Fruit fly (Drosophila melanogaster) whole organism, adult: ENCODE results near the gene Hsp60A.
A peak's percentile ranks its signal among the peaks of the same experiment; 100 is the strongest.

Source experiments
- CG7045 ChIP-seq: fragments of 200-800 bp; sonication (Bioruptor generic); optimal IDR thresholded peaks from 2 replicates; lab custom pipeline; 2017; ENCODE audit warnings: missing biosample characterization, mild to moderate bottlenecking, missing genetic modification characterization
- CG7101 ChIP-seq: fragments of 200-800 bp; sonication (Bioruptor generic); optimal IDR thresholded peaks from 2 replicates; lab custom pipeline; 2018; ENCODE audit warnings: missing biosample characterization, mild to moderate bottlenecking, missing genetic modification characterization, moderate library complexity
- Crg-1 ChIP-seq: fragments of 200-800 bp; sonication (Bioruptor generic); optimal IDR thresholded peaks from 2 replicates; lab custom pipeline; 2016; ENCODE audit warnings: missing biosample characterization, missing genetic modification characterization
- Hr96 ChIP-seq: fragments of 200-800 bp; sonication (Bioruptor generic); optimal IDR thresholded peaks from 2 replicates; lab custom pipeline; 2016; ENCODE audit warnings: missing biosample characterization, missing genetic modification characterization
- bab1 ChIP-seq: fragments of 200-800 bp; sonication (Bioruptor generic); optimal IDR thresholded peaks from 3 replicates; lab custom pipeline; 2019; ENCODE audit warnings: missing biosample characterization, mild to moderate bottlenecking, missing genetic modification characterization, moderate library complexity
- kay ChIP-seq: fragments of 200-800 bp; sonication (Bioruptor generic); peaks from one replicate; lab custom pipeline; 2016; ENCODE audit warnings: missing biosample characterization, missing genetic modification characterization, borderline replicate concordance
- ovo ChIP-seq: fragments of 200-800 bp; sonication (Bioruptor generic); optimal IDR thresholded peaks from 2 replicates; lab custom pipeline; 2016; ENCODE audit warnings: missing biosample characterization, missing genetic modification characterization
- pad ChIP-seq: fragments of 200-800 bp; sonication (Bioruptor generic); optimal IDR thresholded peaks from 3 replicates; lab custom pipeline; 2017; ENCODE audit warnings: missing biosample characterization, missing genetic modification characterization, mild to moderate bottlenecking, moderate library complexity, missing genetic modification reagents
- toe ChIP-seq: fragments of 200-800 bp; sonication (Bioruptor generic); optimal IDR thresholded peaks from 2 replicates; lab custom pipeline; 2016; ENCODE audit warnings: missing biosample characterization, missing genetic modification characterization

- TF ChIP-seq kay (GFP tag; lab: Kevin White, UChicago) (no peak), Crg-1 (GFP tag; lab: Kevin White, UChicago) (no peak), bab1 (peak; percentile 53), CG7101 (tag; lab: Kevin White, UChicago) (no peak), CG7045 (GFP tag; lab: Kevin White, UChicago) (no peak), ovo (no peak), toe (GFP tag; lab: Kevin White, UChicago) (no peak), Hr96 (GFP tag; lab: Kevin White, UChicago) (no peak), pad (GFP tag; lab: Kevin White, UChicago) (no peak)
These were observed 40.1 kb downstream of the Hsp60A start, which contains the start of gene Ran for dm6 chrX:11148272-11148835.
